Worm (Caenorhabditis elegans) whole organism, L4 larva: ENCODE data around the gene F59E11.7.

Experiments used
- F10B5.3 ChIP-seq: sonication (generic microtip); optimal IDR thresholded peaks from 2 replicates; lab custom pipeline; 2016; ENCODE audit warnings: mild to moderate bottlenecking, missing genetic modification characterization, missing compliant biosample characterization
- F37D6.2 ChIP-seq: sonication (generic microtip); optimal IDR thresholded peaks from 2 replicates; lab custom pipeline; 2016; ENCODE audit warnings: mild to moderate bottlenecking, missing genetic modification characterization, missing compliant biosample characterization
- R02D3.7 ChIP-seq: fragments of 150-350 bp; sonication (generic microtip); optimal IDR thresholded peaks from 3 replicates; lab custom pipeline; 2014; ENCODE audit warnings: missing biosample characterization, missing genetic modification characterization
- T20F7.1 ChIP-seq: fragments of 200-800 bp; sonication (Bioruptor generic); optimal IDR thresholded peaks from 2 replicates; lab custom pipeline; 2018; ENCODE audit warnings: mild to moderate bottlenecking, missing genetic modification characterization, missing compliant biosample characterization
- Y105C5A.15 ChIP-seq: fragments of 200-800 bp; sonication (Bioruptor generic); IDR thresholded peaks from 2 replicates; pipeline ENCODE4 v1.3.6; 2022; ENCODE audit warnings: missing genetic modification characterization, missing compliant biosample characterization
- Y48G9A.11 ChIP-seq: fragments of 200-800 bp; sonication (Bioruptor generic); IDR thresholded peaks from 2 replicates; pipeline ENCODE4 v1.3.6; 2022; ENCODE audit warnings: missing genetic modification reagents, missing genetic modification characterization, missing compliant biosample characterization
- ZK337.2 ChIP-seq: fragments of 200-800 bp; sonication (Bioruptor generic); IDR thresholded peaks from 2 replicates; pipeline ENCODE4 v1.3.6; 2022; ENCODE audit warnings: missing genetic modification reagents, missing genetic modification characterization, missing compliant biosample characterization
- ceh-28 ChIP-seq: fragments of 150-350 bp; optimal IDR thresholded peaks from 2 replicates; lab custom pipeline; 2014; ENCODE audit warnings: missing biosample characterization, missing genetic modification reagents, missing genetic modification characterization
- ceh-44 ChIP-seq: fragments of 200-800 bp; sonication (Bioruptor generic); IDR thresholded peaks from 2 replicates; pipeline ENCODE4 v1.3.6; 2022; ENCODE audit warnings: missing genetic modification reagents, missing genetic modification characterization, missing compliant biosample characterization
- ceh-82 ChIP-seq: sonication (generic microtip); optimal IDR thresholded peaks from 2 replicates; lab custom pipeline; 2017; ENCODE audit warnings: missing biosample characterization, missing genetic modification characterization
- cey-2 ChIP-seq: sonication (generic microtip); optimal IDR thresholded peaks from 3 replicates; lab custom pipeline; 2017; ENCODE audit warnings: missing genetic modification characterization, mild to moderate bottlenecking, missing compliant biosample characterization, antibody characterized with exemption, borderline replicate concordance; ENCODE audit not compliant: insufficient read depth
- daf-12 ChIP-seq: fragments of 150-350 bp; optimal IDR thresholded peaks from 2 replicates; lab custom pipeline; 2014; ENCODE audit warnings: missing biosample characterization, missing genetic modification reagents, missing genetic modification characterization
- daf-19 ChIP-seq: fragments of 200-800 bp; sonication (Bioruptor generic); conservative IDR thresholded peaks from 2 replicates; pipeline ENCODE4 v1.3.6; 2022; ENCODE audit warnings: missing genetic modification characterization, missing compliant biosample characterization
- egl-43 ChIP-seq: fragments of 200-800 bp; sonication (Bioruptor generic); IDR thresholded peaks from 2 replicates; pipeline ENCODE4 v1.3.6; 2022; ENCODE audit warnings: missing genetic modification reagents, missing genetic modification characterization, missing compliant biosample characterization
- fkh-10 ChIP-seq: fragments of 150-350 bp; optimal IDR thresholded peaks from 2 replicates; lab custom pipeline; 2014; ENCODE audit warnings: missing biosample characterization, missing genetic modification reagents, missing genetic modification characterization
- fos-1 ChIP-seq: fragments of 150-350 bp; optimal IDR thresholded peaks from 2 replicates; lab custom pipeline; 2014; ENCODE audit warnings: missing biosample characterization, missing genetic modification characterization
- gei-8 ChIP-seq: fragments of 200-800 bp; sonication (Bioruptor generic); optimal IDR thresholded peaks from 2 replicates; lab custom pipeline; 2018; ENCODE audit warnings: mild to moderate bottlenecking, missing genetic modification characterization, missing compliant biosample characterization
- hif-1 ChIP-seq, 2 experiments: sonication (generic microtip); optimal IDR thresholded peaks; 2 replicates each; lab custom pipeline; 2016 to 2017; ENCODE audit warnings: missing compliant biosample characterization in 2 of 2, missing genetic modification characterization in 2 of 2, missing genetic modification reagents in 2 of 2, missing genotype in 2 of 2, mild to moderate bottlenecking in 1 of 2
- hlh-30 ChIP-seq: sonication (generic microtip); optimal IDR thresholded peaks from 2 replicates; lab custom pipeline; 2017; ENCODE audit warnings: antibody characterized with exemption, mild to moderate bottlenecking, missing genetic modification characterization, missing compliant biosample characterization; ENCODE audit not compliant: insufficient read depth
- hmg-1.1 ChIP-seq: fragments of 200-800 bp; sonication (Bioruptor generic); IDR thresholded peaks from 2 replicates; pipeline ENCODE4 v1.3.6; 2022; ENCODE audit warnings: missing genetic modification reagents, missing genetic modification characterization, missing compliant biosample characterization
- jun-1 ChIP-seq: fragments of 150-350 bp; optimal IDR thresholded peaks from 2 replicates; lab custom pipeline; 2014; ENCODE audit warnings: missing biosample characterization, missing genetic modification reagents, missing genetic modification characterization
- lin-1 ChIP-seq: fragments of 200-800 bp; sonication (Bioruptor generic); IDR thresholded peaks from 2 replicates; pipeline ENCODE4 v1.3.6; 2022; ENCODE audit warnings: missing genetic modification reagents, missing genetic modification characterization, missing compliant biosample characterization
- lin-29 ChIP-seq: fragments of 200-800 bp; sonication (Bioruptor generic); IDR thresholded peaks from 2 replicates; pipeline ENCODE4 v1.3.6; 2022; ENCODE audit warnings: missing genetic modification reagents, missing genetic modification characterization, missing compliant biosample characterization
- lin-38 ChIP-seq: fragments of 200-800 bp; sonication (Bioruptor generic); IDR thresholded peaks from 2 replicates; pipeline ENCODE4 v1.3.6; 2022; ENCODE audit warnings: missing genetic modification reagents, missing genetic modification characterization, missing compliant biosample characterization
- lsy-2 ChIP-seq, 2 experiments: fragments of 150-350 bp in 1 of 2; sonication (generic microtip) in 1 of 2; optimal IDR thresholded peaks; 2 replicates each; lab custom pipeline; 2014 to 2017; ENCODE audit warnings: missing biosample characterization in 2 of 2, missing genetic modification characterization in 2 of 2
- mes-2 ChIP-seq: sonication (generic microtip); optimal IDR thresholded peaks from 2 replicates; lab custom pipeline; 2016; ENCODE audit warnings: missing genotype, mild to moderate bottlenecking, missing genetic modification characterization, missing compliant biosample characterization; ENCODE audit not compliant: poor library complexity, severe bottlenecking
- nhr-10 ChIP-seq: fragments of 150-350 bp; optimal IDR thresholded peaks from 2 replicates; lab custom pipeline; 2014; ENCODE audit warnings: missing biosample characterization, missing genetic modification characterization
- nhr-25 ChIP-seq: sonication (generic microtip); optimal IDR thresholded peaks from 2 replicates; lab custom pipeline; 2017; ENCODE audit warnings: missing genetic modification characterization, mild to moderate bottlenecking, missing compliant biosample characterization, antibody characterized with exemption, moderate library complexity, borderline replicate concordance; ENCODE audit not compliant: insufficient read depth
- nhr-48 ChIP-seq: sonication (generic microtip); optimal IDR thresholded peaks from 2 replicates; lab custom pipeline; 2016; ENCODE audit warnings: mild to moderate bottlenecking, missing genetic modification characterization, missing compliant biosample characterization
- nhr-77 ChIP-seq: fragments of 150-350 bp; optimal IDR thresholded peaks from 2 replicates; lab custom pipeline; 2014; ENCODE audit warnings: missing biosample characterization, missing genetic modification characterization
- pha-4 ChIP-seq, 2 experiments: fragments of 150-350 bp in 1 of 2; fragments of 200-800 bp in 1 of 2; sonication (Bioruptor generic) in 1 of 2; IDR thresholded peaks in 1 of 2; optimal IDR thresholded peaks in 1 of 2; 2 replicates each; pipeline versions ENCODE4 v1.3.6 to Lab custom; 2014 to 2022; ENCODE audit warnings: missing genetic modification characterization in 2 of 2, missing genetic modification reagents in 2 of 2, missing biosample characterization in 1 of 2, missing compliant biosample characterization in 1 of 2
- php-3 ChIP-seq: fragments of 200-800 bp; sonication (Bioruptor generic); IDR thresholded peaks from 2 replicates; pipeline ENCODE4 v1.3.6; 2022; ENCODE audit warnings: missing genetic modification reagents, missing genetic modification characterization, missing compliant biosample characterization
- rbr-2 ChIP-seq: sonication (generic microtip); optimal IDR thresholded peaks from 2 replicates; lab custom pipeline; 2016; ENCODE audit warnings: missing genotype, missing genetic modification characterization, missing compliant biosample characterization
- set-16 ChIP-seq: fragments of 200-800 bp; sonication (Bioruptor generic); IDR thresholded peaks from 2 replicates; pipeline ENCODE4 v1.3.6; 2022; ENCODE audit warnings: missing genetic modification reagents, missing genetic modification characterization, missing compliant biosample characterization
- snpc-4 ChIP-seq: fragments of 150-350 bp; optimal IDR thresholded peaks from 2 replicates; lab custom pipeline; 2014; ENCODE audit warnings: missing biosample characterization, missing genetic modification characterization
- unc-130 ChIP-seq: sonication (generic microtip); optimal IDR thresholded peaks from 2 replicates; lab custom pipeline; 2016; ENCODE audit warnings: missing genetic modification reagents, missing genetic modification characterization, missing compliant biosample characterization
- unc-39 ChIP-seq: sonication (generic microtip); optimal IDR thresholded peaks from 2 replicates; lab custom pipeline; 2017; ENCODE audit warnings: missing biosample characterization, missing genetic modification characterization
- unc-62 ChIP-seq, 3 experiments: fragments of 150-350 bp in 1 of 3; sonication (generic microtip); optimal IDR thresholded peaks in 2 of 3; peaks in 1 of 3; 1 replicate in 1 of 3; 2 replicates in 2 of 3; lab custom pipeline; 2014 to 2017; ENCODE audit warnings: missing biosample characterization in 3 of 3, missing genetic modification characterization in 3 of 3, missing genetic modification reagents in 3 of 3, missing genotype in 1 of 3
- vab-7 ChIP-seq: fragments of 200-800 bp; sonication (Bioruptor generic); IDR thresholded peaks from 2 replicates; pipeline ENCODE4 v1.3.6; 2022; ENCODE audit warnings: missing genetic modification reagents, missing genetic modification characterization, missing compliant biosample characterization
- zfp-2 ChIP-seq: sonication (generic microtip); optimal IDR thresholded peaks from 2 replicates; lab custom pipeline; 2016; ENCODE audit warnings: mild to moderate bottlenecking, missing genetic modification characterization, missing compliant biosample characterization
- ztf-11 ChIP-seq: fragments of 150-350 bp; optimal IDR thresholded peaks from 2 replicates; lab custom pipeline; 2014; ENCODE audit warnings: missing biosample characterization, missing genetic modification characterization
- ztf-7 ChIP-seq: fragments of 150-350 bp; optimal IDR thresholded peaks from 2 replicates; lab custom pipeline; 2014; ENCODE audit warnings: missing biosample characterization, missing genetic modification characterization

F59E11.7 gene

ce11 chrV:9016479-9016878 is 26.4 kb downstream of the F59E11.7 start, which contains the start of gene oac-40:
Gene oac-40, plus strand, starts transcription at chrV:9016779.
- TF ChIP-seq unc-130 (GFP tag; lab: Kevin White, UChicago) (no peak), ceh-28 (tag; lab: Kevin White, UChicago) (no peak), hmg-1.1 (GFP tag; lab: Robert Waterston, UW) (no peak), ztf-7 (tag; lab: Kevin White, UChicago) (no peak), php-3 (no peak), Y105C5A.15 (GFP tag; lab: Robert Waterston, UW) (no peak)

DNA sequence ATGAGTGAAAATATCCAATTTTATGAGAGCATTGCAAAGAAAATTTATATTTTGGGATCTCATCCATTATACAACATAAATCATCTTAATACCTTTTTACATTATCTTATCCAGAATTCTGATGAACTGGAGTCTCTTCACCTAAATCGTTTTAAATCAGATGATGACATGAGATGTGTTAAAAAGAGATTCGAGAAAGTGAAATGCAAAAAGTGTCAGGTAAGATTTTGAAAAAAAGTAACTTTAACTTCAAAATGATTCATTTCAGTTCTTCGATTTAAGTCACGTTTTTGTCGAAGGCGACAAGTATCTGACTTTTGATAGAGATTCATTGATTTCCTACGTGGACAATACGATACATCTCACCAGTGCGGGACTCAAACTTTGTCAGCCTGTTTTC is 28.8 kb downstream of the F59E11.7 start:
- TF ChIP-seq unc-62 (GFP tag; optimal IDR thresholded peaks at IDR 0.05 in 1 of 2; lab: Kevin White, UChicago) (peak in 1 of 2 experiments; percentile 97), unc-62 (tag; optimal IDR thresholded peaks at IDR 0.05; lab: Kevin White, UChicago) (no peak), rbr-2 (tag; lab: Kevin White, UChicago) (no peak)
- TF ChIP-seq, all 104 proteins: peak for 1

- TF ChIP-seq mes-2 (tag; lab: Kevin White, UChicago) (no peak), unc-39 (tag; lab: Kevin White, UChicago) (no peak), nhr-48 (tag; lab: Kevin White, UChicago) (no peak), unc-130 (GFP tag; lab: Kevin White, UChicago) (no peak), lin-38 (no peak), nhr-10 (tag; lab: Kevin White, UChicago) (no peak), pha-4 (GFP tag; IDR thresholded peaks at IDR 0.05; lab: Robert Waterston, UW) (no peak), pha-4 (tag; optimal IDR thresholded peaks at IDR 0.05; lab: Kevin White, UChicago) (no peak), rbr-2 (tag; lab: Kevin White, UChicago) (no peak), F37D6.2 (no peak), hlh-30 (no peak), egl-43 (GFP tag; lab: Robert Waterston, UW) (no peak), nhr-25 (tag; lab: Kevin White, UChicago) (no peak), fkh-10 (GFP tag; lab: Kevin White, UChicago) (no peak), lin-29 (GFP tag; lab: Robert Waterston, UW) (no peak), R02D3.7 (tag; lab: Kevin White, UChicago) (no peak), Y48G9A.11 (GFP tag; lab: Robert Waterston, UW) (no peak), nhr-77 (tag; lab: Kevin White, UChicago) (no peak), zfp-2 (no peak), gei-8 (GFP tag; lab: Kevin White, UChicago) (no peak), T20F7.1 (no peak)
- TF ChIP-seq, all 104 proteins: peak for 0
Measured at ce11 chrV:9022078-9022477, 32.0 kb downstream of the F59E11.7 start, which contains the start of gene oac-41. Gene oac-41, minus strand, starts transcription at chrV:9022178.

ce11 chrV:9024713-9025112 is 34.7 kb downstream of the F59E11.7 start, which contains the start of gene bus-1:
Gene bus-1, minus strand, starts transcription at chrV:9024813.
- TF ChIP-seq unc-62 (GFP tag; optimal IDR thresholded peaks at IDR 0.05 in 1 of 2; lab: Kevin White, UChicago): peak in 1 of 2 experiments; percentile 58
- no peak for TF ChIP-seq unc-62 (tag; optimal IDR thresholded peaks at IDR 0.05; lab: Kevin White, UChicago)
- no peak for TF ChIP-seq ztf-11 (tag; lab: Kevin White, UChicago)

DNA sequence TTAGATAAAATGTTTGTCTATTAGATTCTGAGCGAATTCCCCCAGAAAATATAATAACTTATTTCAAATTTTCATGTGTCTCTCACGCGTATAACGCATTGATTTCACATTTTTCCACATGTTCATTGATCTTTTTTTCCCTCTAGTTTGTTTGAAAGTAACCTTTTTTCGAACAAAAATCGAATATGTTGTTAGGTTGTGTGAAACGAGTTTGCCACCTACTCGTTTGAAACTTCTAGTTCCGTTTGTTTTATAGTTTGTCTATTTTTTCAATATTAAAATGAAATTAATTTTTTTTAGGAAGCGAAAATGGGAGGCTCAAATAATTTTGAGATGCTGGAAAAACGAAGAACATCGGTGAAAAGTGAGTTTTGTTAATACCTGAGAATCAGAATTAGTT is 40.2 kb downstream of the F59E11.7 start, which contains the start of gene C25E10.5:
Gene C25E10.5 (plus strand): TSS at position 301 of the 400 bp plus-strand sequence.
- no peak for TF ChIP-seq set-16
- TF ChIP-seq vab-7 (GFP tag; lab: Robert Waterston, UW): no peak
- no peak for TF ChIP-seq jun-1 (tag; lab: Kevin White, UChicago)
- TF ChIP-seq unc-39 (tag; lab: Kevin White, UChicago): no peak
- TF ChIP-seq cey-2 (tag; lab: Kevin White, UChicago): no peak
- TF ChIP-seq pha-4 (GFP tag; IDR thresholded peaks at IDR 0.05; lab: Robert Waterston, UW): no peak
- no peak for TF ChIP-seq pha-4 (tag; optimal IDR thresholded peaks at IDR 0.05; lab: Kevin White, UChicago)
- TF ChIP-seq hif-1 (tag; optimal IDR thresholded peaks at IDR 0.05; lab: Kevin White, UChicago): no peak
- no peak for TF ChIP-seq daf-12 (tag; lab: Kevin White, UChicago)
- TF ChIP-seq ceh-44 (GFP tag; lab: Robert Waterston, UW): no peak
- TF ChIP-seq ZK337.2: no peak
- TF ChIP-seq ceh-28 (tag; lab: Kevin White, UChicago): no peak
- TF ChIP-seq fos-1 (tag; lab: Kevin White, UChicago): no peak
- TF ChIP-seq snpc-4 (tag; lab: Kevin White, UChicago): no peak
- no peak for TF ChIP-seq lsy-2 (tag; optimal IDR thresholded peaks at IDR 0.05; lab: Kevin White, UChicago)
- TF ChIP-seq F10B5.3 (tag; lab: Kevin White, UChicago): no peak
- no peak for TF ChIP-seq lin-1 (GFP tag; lab: Robert Waterston, UW)
- no peak for TF ChIP-seq daf-19 (GFP tag; lab: Robert Waterston, UW)
- no peak for TF ChIP-seq ceh-82 (tag; lab: Kevin White, UChicago)
